Fruit fly (Drosophila melanogaster) whole organism, embryonic: Measurements from ENCODE around the gene CG13928.

Experiments
- Abd-B ChIP-seq: fragments of 200-800 bp; sonication (Bioruptor generic); optimal IDR thresholded peaks from 2 replicates; lab custom pipeline; 2018; ENCODE audit warnings: missing biosample characterization, mild to moderate bottlenecking, missing genetic modification characterization, moderate library complexity
- Adf1 ChIP-seq: fragments of 200-800 bp; sonication (Bioruptor generic); IDR thresholded peaks from 2 replicates; pipeline ENCODE4 v1.3.6; 2022; ENCODE audit warnings: missing biosample characterization, missing genetic modification characterization
- Awh ChIP-seq: fragments of 200-800 bp; sonication (Bioruptor generic); IDR thresholded peaks from 2 replicates; pipeline ENCODE4, ENCODE4 v1.3.6; 2022; ENCODE audit warnings: missing biosample characterization, missing genetic modification characterization
- Bdp1 ChIP-seq: fragments of 200-800 bp; sonication (Bioruptor generic); optimal IDR thresholded peaks from 3 replicates; lab custom pipeline; 2016; ENCODE audit warnings: missing biosample characterization, missing genetic modification characterization
- Bteb2 ChIP-seq: fragments of 200-800 bp; sonication (Bioruptor generic); optimal IDR thresholded peaks from 2 replicates; lab custom pipeline; 2016; ENCODE audit warnings: missing biosample characterization, missing genetic modification characterization
- CG11085 ChIP-seq: fragments of 200-800 bp; sonication (Bioruptor generic); IDR thresholded peaks from 2 replicates; pipeline ENCODE4 v1.3.6; 2022; ENCODE audit warnings: missing biosample characterization, missing genetic modification characterization
- CG13624 ChIP-seq: fragments of 200-800 bp; sonication (Bioruptor generic); optimal IDR thresholded peaks from 2 replicates; lab custom pipeline; 2016; ENCODE audit warnings: missing biosample characterization, missing genetic modification characterization
- CG13894 ChIP-seq: fragments of 200-800 bp; sonication (Bioruptor generic); optimal IDR thresholded peaks from 3 replicates; lab custom pipeline; 2018; ENCODE audit warnings: missing biosample characterization, mild to moderate bottlenecking, missing genetic modification characterization, moderate library complexity
- CG15269 ChIP-seq: fragments of 200-800 bp; sonication (Bioruptor generic); optimal IDR thresholded peaks from 2 replicates; lab custom pipeline; 2018; ENCODE audit warnings: missing biosample characterization, mild to moderate bottlenecking, missing genetic modification characterization, moderate library complexity
- CG18619 ChIP-seq: fragments of 200-800 bp; sonication (Bioruptor generic); optimal IDR thresholded peaks from 3 replicates; lab custom pipeline; 2017; ENCODE audit warnings: missing biosample characterization, mild to moderate bottlenecking, missing genetic modification characterization
- CG2129 ChIP-seq: fragments of 200-800 bp; sonication (Bioruptor generic); IDR thresholded peaks from 2 replicates; pipeline ENCODE4 v1.3.6; 2022; ENCODE audit warnings: missing biosample characterization, missing genetic modification characterization; ENCODE audit not compliant: partially characterized antibody
- CG2202 ChIP-seq: fragments of 200-800 bp; sonication (Bioruptor generic); optimal IDR thresholded peaks from 2 replicates; lab custom pipeline; 2018; ENCODE audit warnings: missing biosample characterization, mild to moderate bottlenecking, missing genetic modification characterization
- CG2712 ChIP-seq: fragments of 200-800 bp; optimal IDR thresholded peaks from 3 replicates; lab custom pipeline; 2019; ENCODE audit warnings: missing biosample characterization, mild to moderate bottlenecking, missing genetic modification characterization, moderate library complexity
- CG3065 ChIP-seq: fragments of 200-800 bp; sonication (Bioruptor generic); optimal IDR thresholded peaks from 2 replicates; lab custom pipeline; 2016; ENCODE audit warnings: missing biosample characterization, missing genetic modification characterization
- CG8281 ChIP-seq: fragments of 200-800 bp; sonication (Bioruptor generic); optimal IDR thresholded peaks from 2 replicates; lab custom pipeline; 2018; ENCODE audit warnings: missing biosample characterization, mild to moderate bottlenecking, missing genetic modification characterization, moderate library complexity
- CG8944 ChIP-seq: fragments of 200-800 bp; sonication (Bioruptor generic); optimal IDR thresholded peaks from 3 replicates; lab custom pipeline; 2016; ENCODE audit warnings: missing biosample characterization, missing genetic modification characterization
- CG9727 ChIP-seq: fragments of 200-800 bp; sonication (Bioruptor generic); optimal IDR thresholded peaks from 3 replicates; lab custom pipeline; 2017; ENCODE audit warnings: missing biosample characterization, mild to moderate bottlenecking, missing genetic modification characterization
- Dll ChIP-seq: fragments of 200-800 bp; sonication (Bioruptor generic); IDR thresholded peaks from 4 replicates; pipeline ENCODE4 v1.3.6; 2022; ENCODE audit warnings: missing biosample characterization, missing genetic modification characterization; ENCODE audit not compliant: partially characterized antibody
- Dp ChIP-seq: fragments of 200-800 bp; sonication (Bioruptor generic); optimal IDR thresholded peaks from 2 replicates; lab custom pipeline; 2018; ENCODE audit warnings: missing biosample characterization, mild to moderate bottlenecking, missing genetic modification characterization, moderate library complexity
- Ets65A ChIP-seq: fragments of 200-800 bp; sonication (Bioruptor generic); peaks from one replicate; lab custom pipeline; 2016; ENCODE audit warnings: missing biosample characterization, missing genetic modification characterization
- H2.0 ChIP-seq: fragments of 200-800 bp; sonication (Bioruptor generic); IDR thresholded peaks from 2 replicates; pipeline ENCODE4 v1.3.6; 2022; ENCODE audit warnings: missing biosample characterization, missing genetic modification characterization
- HLH3B ChIP-seq: fragments of 200-800 bp; sonication (Bioruptor generic); IDR thresholded peaks from 2 replicates; pipeline ENCODE4 v1.3.6; 2022; ENCODE audit warnings: missing biosample characterization, missing genetic modification characterization
- HmgD ChIP-seq: fragments of 200-800 bp; sonication (Bioruptor generic); optimal IDR thresholded peaks from 3 replicates; lab custom pipeline; 2016; ENCODE audit warnings: missing biosample characterization, missing genetic modification characterization
- Hr51 ChIP-seq, 2 experiments: fragments of 200-800 bp; sonication (Bioruptor generic); optimal IDR thresholded peaks; 2 replicates in 1 of 2; 3 replicates in 1 of 2; lab custom pipeline; 2016 to 2018; ENCODE audit warnings: missing biosample characterization in 2 of 2, missing genetic modification characterization in 2 of 2, mild to moderate bottlenecking in 1 of 2, moderate library complexity in 1 of 2
- Hsf ChIP-seq: fragments of 200-800 bp; sonication (Bioruptor generic); optimal IDR thresholded peaks from 3 replicates; lab custom pipeline; 2016; ENCODE audit warnings: missing biosample characterization, missing genetic modification characterization
- Kr ChIP-seq: fragments of 200-800 bp; sonication (Bioruptor generic); optimal IDR thresholded peaks from 2 replicates; lab custom pipeline; 2017; ENCODE audit warnings: missing biosample characterization, mild to moderate bottlenecking, missing genetic modification characterization
- Lim3 ChIP-seq: fragments of 200-800 bp; sonication (Bioruptor generic); IDR thresholded peaks from 2 replicates; pipeline ENCODE4 v1.3.6; 2022; ENCODE audit warnings: missing biosample characterization, missing genetic modification characterization
- Max ChIP-seq: fragments of 200-800 bp; sonication (Bioruptor generic); optimal IDR thresholded peaks from 2 replicates; lab custom pipeline; 2016; ENCODE audit warnings: missing biosample characterization, mild to moderate bottlenecking, missing genetic modification characterization
- Oaz ChIP-seq: fragments of 200-800 bp; sonication (Bioruptor generic); IDR thresholded peaks from 2 replicates; pipeline ENCODE4 v1.3.6; 2022; ENCODE audit warnings: missing biosample characterization, missing genetic modification characterization
- Pdp1 ChIP-seq, 2 experiments: fragments of 200-800 bp; sonication (Bioruptor generic); optimal IDR thresholded peaks; 3 replicates each; lab custom pipeline; 2016; ENCODE audit warnings: missing biosample characterization in 2 of 2, missing genetic modification characterization in 2 of 2, mild to moderate bottlenecking in 1 of 2, moderate library complexity in 1 of 2
- Stat92E ChIP-seq, 3 experiments: fragments of >200 bp in 2 of 3; fragments of 200-800 bp in 1 of 3; sonication (Bioruptor generic) in 1 of 3; optimal IDR thresholded peaks; 2 replicates each; lab custom pipeline; 2017 to 2019; ENCODE audit warnings: missing biosample characterization in 3 of 3, missing genetic modification characterization in 3 of 3, mild to moderate bottlenecking in 1 of 3, moderate library complexity in 1 of 3
- Tbp ChIP-seq: fragments of >200 bp; optimal IDR thresholded peaks from 2 replicates; lab custom pipeline; 2018; ENCODE audit warnings: missing biosample characterization, missing genetic modification characterization
- Vsx1 ChIP-seq: fragments of 200-800 bp; sonication (Bioruptor generic); optimal IDR thresholded peaks from 2 replicates; lab custom pipeline; 2017; ENCODE audit warnings: missing biosample characterization, mild to moderate bottlenecking, missing genetic modification characterization, missing genetic modification reagents
- bbx ChIP-seq: fragments of 200-800 bp; sonication (Bioruptor generic); IDR thresholded peaks from 2 replicates; pipeline ENCODE4 v1.3.6; 2022; ENCODE audit warnings: missing biosample characterization, missing genetic modification characterization; ENCODE audit not compliant: partially characterized antibody
- bcd ChIP-seq: fragments of 200-800 bp; sonication (Bioruptor generic); optimal IDR thresholded peaks from 2 replicates; lab custom pipeline; 2017; ENCODE audit warnings: missing biosample characterization, mild to moderate bottlenecking, missing genetic modification characterization
- cg ChIP-seq: fragments of 200-800 bp; sonication (Bioruptor generic); optimal IDR thresholded peaks from 3 replicates; lab custom pipeline; 2019; ENCODE audit warnings: missing biosample characterization, mild to moderate bottlenecking, missing genetic modification characterization, moderate library complexity
- cwo ChIP-seq: fragments of 200-800 bp; sonication (Bioruptor generic); optimal IDR thresholded peaks from 3 replicates; lab custom pipeline; 2017; ENCODE audit warnings: missing biosample characterization, missing genetic modification characterization, mild to moderate bottlenecking, moderate library complexity, missing genetic modification reagents
- gsb-n ChIP-seq: fragments of 200-800 bp; sonication (Bioruptor generic); optimal IDR thresholded peaks from 3 replicates; lab custom pipeline; 2018; ENCODE audit warnings: missing biosample characterization, mild to moderate bottlenecking, missing genetic modification characterization
- ham ChIP-seq: fragments of 200-800 bp; sonication (Bioruptor generic); IDR thresholded peaks from 2 replicates; pipeline ENCODE4 v1.3.6; 2022; ENCODE audit warnings: missing biosample characterization, missing genetic modification characterization
- hbn ChIP-seq: fragments of 200-800 bp; sonication (Bioruptor generic); IDR thresholded peaks from 2 replicates; pipeline ENCODE4 v1.3.6; 2022; ENCODE audit warnings: missing biosample characterization, missing genetic modification characterization; ENCODE audit not compliant: partially characterized antibody
- ken ChIP-seq: fragments of 200-800 bp; sonication (Bioruptor generic); IDR thresholded peaks from 3 replicates; pipeline ENCODE4 v1.3.6; 2022; ENCODE audit warnings: missing biosample characterization, missing genetic modification characterization
- nerfin-1 ChIP-seq: fragments of 200-800 bp; sonication (Bioruptor generic); optimal IDR thresholded peaks from 3 replicates; lab custom pipeline; 2019; ENCODE audit warnings: missing biosample characterization, mild to moderate bottlenecking, missing genetic modification characterization, moderate library complexity
- pnt ChIP-seq: fragments of 200-800 bp; sonication (Bioruptor generic); optimal IDR thresholded peaks from 3 replicates; lab custom pipeline; 2016; ENCODE audit warnings: missing biosample characterization, missing genetic modification characterization
- prd ChIP-seq, 3 experiments: fragments of >200 bp in 2 of 3; fragments of 200-800 bp in 1 of 3; sonication (Bioruptor generic) in 1 of 3; optimal IDR thresholded peaks in 2 of 3; IDR thresholded peaks in 1 of 3; 2 replicates in 2 of 3; 3 replicates in 1 of 3; pipeline versions ENCODE4 v1.3.6 to Lab custom; 2017 to 2022; ENCODE audit warnings: missing biosample characterization in 1 of 3, missing genetic modification characterization in 1 of 3
- pum ChIP-seq: fragments of 200-800 bp; sonication (Bioruptor generic); optimal IDR thresholded peaks from 2 replicates; lab custom pipeline; 2016; ENCODE audit warnings: missing biosample characterization, missing genetic modification characterization
- run ChIP-seq: fragments of 200-800 bp; sonication (Bioruptor generic); optimal IDR thresholded peaks from 3 replicates; lab custom pipeline; 2018; ENCODE audit warnings: missing biosample characterization, mild to moderate bottlenecking, missing genetic modification characterization
- sima ChIP-seq: fragments of 200-800 bp; sonication (Bioruptor generic); optimal IDR thresholded peaks from 2 replicates; lab custom pipeline; 2016; ENCODE audit warnings: missing biosample characterization, missing genetic modification characterization
- tx ChIP-seq: fragments of 200-800 bp; sonication (Bioruptor generic); optimal IDR thresholded peaks from 2 replicates; lab custom pipeline; 2016; ENCODE audit warnings: missing biosample characterization, missing genetic modification characterization
- vvl ChIP-seq: fragments of 200-800 bp; sonication (Bioruptor generic); IDR thresholded peaks from 2 replicates; pipeline ENCODE4 v1.3.6; 2022; ENCODE audit warnings: missing biosample characterization, missing genetic modification characterization

Gene CG13928

DNA sequence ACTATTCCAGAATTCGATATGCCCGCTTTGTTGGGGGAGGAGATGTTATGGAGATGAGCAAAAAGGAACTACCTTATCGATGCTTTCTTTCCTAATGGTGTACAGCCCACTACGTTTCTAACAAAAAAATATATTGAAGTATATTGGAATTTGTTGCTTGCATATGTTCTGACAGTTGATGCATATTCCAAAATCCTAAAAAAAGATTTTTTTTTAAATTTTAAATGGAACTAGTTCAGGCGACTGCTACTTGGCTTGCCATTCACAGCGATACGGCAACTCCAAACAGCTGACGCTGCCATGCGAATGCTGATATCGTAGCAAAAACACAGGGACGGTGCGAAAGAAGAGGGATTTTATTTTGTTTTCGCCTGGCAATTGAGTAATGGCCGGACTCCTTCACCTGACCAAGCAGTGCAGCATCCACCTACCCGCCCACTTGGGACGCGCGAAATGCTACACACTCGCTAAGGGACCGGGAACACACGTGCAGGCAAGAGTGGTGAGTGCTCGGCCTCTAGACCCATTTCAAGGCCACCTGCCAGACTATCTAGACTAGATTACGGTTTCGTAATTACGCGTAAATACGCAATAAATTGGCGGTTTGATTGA, 10.0 kb downstream of the CG13928 start, which contains the start of the genes CG13926, ABCB7 and CG33230 (continued):
- TF ChIP-seq Dll (GFP tag; lab: Robert Waterston, UW), result peak; percentile 41; the same call in 1 of the 4 replicates
- TF ChIP-seq CG18619, result peak; percentile 14
- no peak for TF ChIP-seq HmgD
- TF ChIP-seq CG8944 (GFP tag; lab: Kevin White, UChicago), result no peak
- no peak for TF ChIP-seq run (tag; lab: Kevin White, UChicago)
- TF ChIP-seq ham (GFP tag; lab: Robert Waterston, UW), result no peak
- no peak for TF ChIP-seq prd (optimal IDR thresholded peaks at IDR 0.05; lab: Kevin White, UChicago)
- TF ChIP-seq prd (GFP tag; IDR thresholded peaks at IDR 0.05; lab: Robert Waterston, UW), result peak; percentile 20; the same call in 2 of the 3 replicates
- TF ChIP-seq sima, result no peak
- TF ChIP-seq CG13624 (GFP tag; lab: Kevin White, UChicago), result peak; percentile 35
- TF ChIP-seq HLH3B (GFP tag; lab: Robert Waterston, UW), result no peak
- TF ChIP-seq Dp (GFP tag; lab: Kevin White, UChicago), result peak; percentile 14
- peak; percentile 92 for TF ChIP-seq Ets65A (GFP tag; lab: Kevin White, UChicago)
- TF ChIP-seq Lim3 (GFP tag; lab: Robert Waterston, UW), result no peak
- peak; percentile 33 for TF ChIP-seq nerfin-1
- peak; percentile 29 for TF ChIP-seq CG9727 (GFP tag; lab: Kevin White, UChicago)
- no peak for TF ChIP-seq Bteb2
- TF ChIP-seq CG2202 (tag; lab: Kevin White, UChicago), result no peak
- TF ChIP-seq CG2129, result no peak; the same call in 1 of the 2 replicates
- peak; percentile 50 for TF ChIP-seq cwo (GFP tag; lab: Kevin White, UChicago)
- TF ChIP-seq CG8281 (tag; lab: Kevin White, UChicago), result no peak
- no peak for TF ChIP-seq H2.0 (GFP tag; lab: Robert Waterston, UW)
- no peak for TF ChIP-seq ken
- TF ChIP-seq CG2712 (tag; lab: Kevin White, UChicago), result no peak
- peak; percentile 13 for TF ChIP-seq Bdp1 (GFP tag; lab: Kevin White, UChicago)
- peak; percentile 15 for TF ChIP-seq bcd (GFP tag; lab: Kevin White, UChicago)
- no peak for TF ChIP-seq Vsx1 (GFP tag; lab: Kevin White, UChicago)
- TF ChIP-seq tx, result no peak
- no peak for TF ChIP-seq Hr51 (GFP tag; optimal IDR thresholded peaks at IDR 0.05; lab: Kevin White, UChicago)
- TF ChIP-seq cg (GFP tag; lab: Kevin White, UChicago), result no peak
- peak; percentile 39 to 77 for TF ChIP-seq Pdp1 (GFP tag; optimal IDR thresholded peaks at IDR 0.05; lab: Kevin White, UChicago)
- TF ChIP-seq CG15269 (tag; lab: Kevin White, UChicago), result no peak
- no peak for TF ChIP-seq CG11085
- TF ChIP-seq Kr (GFP tag; lab: Kevin White, UChicago), result no peak
- TF ChIP-seq Max (GFP tag; lab: Kevin White, UChicago), result peak; percentile 44
- TF ChIP-seq Hsf, result peak; percentile 40
- TF ChIP-seq Stat92E (GFP tag; optimal IDR thresholded peaks at IDR 0.05; lab: Kevin White, UChicago), result peak in 1 of 3 experiments; percentile 53
- TF ChIP-seq gsb-n (tag; lab: Kevin White, UChicago), result peak; percentile 83
- 0 out of 2 replicates have a peak, but pooled peaks have one; percentile 21 for TF ChIP-seq hbn (GFP tag; lab: Robert Waterston, UW)
- TF ChIP-seq pnt (GFP tag; lab: Kevin White, UChicago), result no peak
- peak; percentile 20; the same call in 1 of the 2 replicates for TF ChIP-seq Adf1
- no peak for TF ChIP-seq pum
- TF ChIP-seq Awh (GFP tag; lab: Robert Waterston, UW), result no peak
- TF ChIP-seq CG3065 (GFP tag; lab: Kevin White, UChicago), result no peak
- TF ChIP-seq Oaz (GFP tag; lab: Robert Waterston, UW), result no peak
- 0 out of 2 replicates have a peak, but pooled peaks have one; percentile 2 for TF ChIP-seq bbx (GFP tag; lab: Robert Waterston, UW)
- peak; percentile 14 for TF ChIP-seq Abd-B
- no peak for TF ChIP-seq Tbp (GFP tag; lab: Kevin White, UChicago)
- peak; percentile 32; the same call in 1 of the 2 replicates for TF ChIP-seq vvl (GFP tag; lab: Robert Waterston, UW)
- TF ChIP-seq CG13894 (tag; lab: Kevin White, UChicago), result no peak
